Worm (Caenorhabditis elegans): ENCODE data around the gene nas-3.

The nas-3 gene

ce11 chrV:9506931-9507330, 29.0 kb downstream of the nas-3 start:
- TF ChIP-seq ets-4 (GFP tag; optimal IDR thresholded peaks at IDR 0.05) (no peak), nhr-80 (tag; optimal IDR thresholded peaks at IDR 0.05) (peak; percentile 73), let-607 (tag; optimal IDR thresholded peaks at IDR 0.05) (peak; percentile 40 to 83), ztf-26 (tag; optimal IDR thresholded peaks at IDR 0.05) (no peak), tbp1 (GFP tag; optimal IDR thresholded peaks at IDR 0.05) (no peak)

ce11 chrV:9507742-9508141, 29.8 kb downstream of the nas-3 start, which contains the start of gene acs-14:
TSS of gene acs-14 (plus strand) at chrV:9508132.
- TF ChIP-seq F22D6.2 (tag; optimal IDR thresholded peaks at IDR 0.05) (no peak), somi-1 (GFP tag; optimal IDR thresholded peaks at IDR 0.05) (no peak), sptf-2 (GFP tag; optimal IDR thresholded peaks at IDR 0.05) (no peak), nhr-80 (tag; optimal IDR thresholded peaks at IDR 0.05) (peak; percentile 14)

ce11 chrV:9509597-9509996, 31.6 kb downstream of the nas-3 start:
- TF ChIP-seq chd-7 (tag; optimal IDR thresholded peaks at IDR 0.05) (no peak), F57C9.4 (tag; optimal IDR thresholded peaks at IDR 0.05) (no peak), ZK185.1 (tag; optimal IDR thresholded peaks at IDR 0.05; ENCODE audit: poor library complexity, severe bottlenecking) (no peak), F49E8.2 (tag; optimal IDR thresholded peaks at IDR 0.05; ENCODE audit: insufficient read depth) (no peak), mes-4 (tag; optimal IDR thresholded peaks at IDR 0.05) (no peak), Y56A3A.18 (GFP tag; IDR thresholded peaks at IDR 0.05) (no peak), B0019.2 (GFP tag; conservative IDR thresholded peaks at IDR 0.05) (no peak), egrh-3 (GFP tag; IDR thresholded peaks at IDR 0.05) (no peak), C17E4.6 (GFP tag; IDR thresholded peaks at IDR 0.05) (no peak), lin-26 (GFP tag; IDR thresholded peaks at IDR 0.05) (no peak), T07F8.4 (tag; optimal IDR thresholded peaks at IDR 0.05) (no peak), lir-1 (GFP tag; conservative IDR thresholded peaks at IDR 0.05) (no peak), sea-2 (GFP tag; IDR thresholded peaks at IDR 0.05) (no peak), zfh-2 (GFP tag; conservative IDR thresholded peaks at IDR 0.05) (no peak), ets-4 (GFP tag; optimal IDR thresholded peaks at IDR 0.05) (no peak), hmg-20 (GFP tag; IDR thresholded peaks at IDR 0.05) (no peak), C06A6.2 (GFP tag; conservative IDR thresholded peaks at IDR 0.05) (no peak)

- TF ChIP-seq ztf-26 (tag; optimal IDR thresholded peaks at IDR 0.05) (no peak), mel-28 (tag; optimal IDR thresholded peaks at IDR 0.05; ENCODE audit: borderline replicate concordance) (no peak), snpc-4 (GFP tag; optimal IDR thresholded peaks at IDR 0.05) (peak; percentile 15), snpc-4 (tag; optimal IDR thresholded peaks at IDR 0.05) (peak in 3 of 4 experiments; percentile 42 to 49 (median 48)), lin-35 (GFP tag; optimal IDR thresholded peaks at IDR 0.05) (peak in 1 of 3 experiments; percentile 70), let-607 (tag; optimal IDR thresholded peaks at IDR 0.05) (peak in 1 of 2 experiments; percentile 23), ZK185.1 (tag; optimal IDR thresholded peaks at IDR 0.05; ENCODE audit: poor library complexity, severe bottlenecking) (peak; percentile 39), efl-1 (GFP tag; optimal IDR thresholded peaks at IDR 0.05) (peak; percentile 24), die-1 (tag; optimal IDR thresholded peaks at IDR 0.05) (no peak), madf-6 (GFP tag; IDR thresholded peaks at IDR 0.05) (peak; percentile 48; the same call in 1 of the 2 replicates), F23B12.7 (tag; optimal IDR thresholded peaks at IDR 0.05; ENCODE audit: insufficient read depth) (no peak), zfh-2 (GFP tag; conservative IDR thresholded peaks at IDR 0.05) (no peak), cebp-1 (GFP tag; IDR thresholded peaks at IDR 0.05) (no peak), cebp-1 (tag; optimal IDR thresholded peaks at IDR 0.05) (peak; percentile 53), lin-54 (GFP tag; optimal IDR thresholded peaks at IDR 0.05) (peak; percentile 59), T07F8.4 (tag; optimal IDR thresholded peaks at IDR 0.05) (no peak), hmg-1.2 (GFP tag; IDR thresholded peaks at IDR 0.05) (0 out of 2 replicates have a peak, but pooled peaks have one; percentile 23), lin-40 (tag; optimal IDR thresholded peaks at IDR 0.05) (peak; percentile 62), egl-18 (GFP tag; IDR thresholded peaks at IDR 0.05) (no peak), mcd-1 (GFP tag; IDR thresholded peaks at IDR 0.05) (peak; percentile 60), unc-62 (GFP tag; optimal IDR thresholded peaks at IDR 0.05) (no peak), nhr-120 (GFP tag; IDR thresholded peaks at IDR 0.05) (no peak), aptf-2 (GFP tag; conservative IDR thresholded peaks at IDR 0.05) (no peak), dox-1 (GFP tag; IDR thresholded peaks at IDR 0.05) (peak; percentile 49; the same call in 1 of the 2 replicates), lsl-1 (GFP tag; optimal IDR thresholded peaks at IDR 0.05) (peak; percentile 21)
These were observed 35.6 kb downstream of the nas-3 start, which contains the start of gene eif-2Bdelta for ce11 chrV:9513590-9513989. TSS of gene eif-2Bdelta (plus strand) at chrV:9513824.

Measured in whole organism, young adult.